Fruit fly (Drosophila melanogaster): ENCODE data around the gene MED27.

Gene MED27

dm6 chr3R:5670660-5671264, 15.8 kb downstream of the MED27 start:
- TF ChIP-seq Dll (optimal IDR thresholded peaks at IDR 0.05) (no peak), EcR (GFP tag; optimal IDR thresholded peaks at IDR 0.05) (no peak), usp (GFP tag; optimal IDR thresholded peaks at IDR 0.05) (no peak), pan (optimal IDR thresholded peaks at IDR 0.05) (no peak), CG8478 (optimal IDR thresholded peaks at IDR 0.05) (no peak), psq (optimal IDR thresholded peaks at IDR 0.05) (no peak)

- TF ChIP-seq psq (optimal IDR thresholded peaks at IDR 0.05) (no peak), pan (optimal IDR thresholded peaks at IDR 0.05) (no peak), Dll (optimal IDR thresholded peaks at IDR 0.05) (no peak), EcR (GFP tag; optimal IDR thresholded peaks at IDR 0.05) (no peak), usp (GFP tag; optimal IDR thresholded peaks at IDR 0.05) (no peak), CG8478 (optimal IDR thresholded peaks at IDR 0.05) (no peak)
Observed at dm6 chr3R:5671265-5671663, 16.3 kb downstream of the MED27 start.

DNA sequence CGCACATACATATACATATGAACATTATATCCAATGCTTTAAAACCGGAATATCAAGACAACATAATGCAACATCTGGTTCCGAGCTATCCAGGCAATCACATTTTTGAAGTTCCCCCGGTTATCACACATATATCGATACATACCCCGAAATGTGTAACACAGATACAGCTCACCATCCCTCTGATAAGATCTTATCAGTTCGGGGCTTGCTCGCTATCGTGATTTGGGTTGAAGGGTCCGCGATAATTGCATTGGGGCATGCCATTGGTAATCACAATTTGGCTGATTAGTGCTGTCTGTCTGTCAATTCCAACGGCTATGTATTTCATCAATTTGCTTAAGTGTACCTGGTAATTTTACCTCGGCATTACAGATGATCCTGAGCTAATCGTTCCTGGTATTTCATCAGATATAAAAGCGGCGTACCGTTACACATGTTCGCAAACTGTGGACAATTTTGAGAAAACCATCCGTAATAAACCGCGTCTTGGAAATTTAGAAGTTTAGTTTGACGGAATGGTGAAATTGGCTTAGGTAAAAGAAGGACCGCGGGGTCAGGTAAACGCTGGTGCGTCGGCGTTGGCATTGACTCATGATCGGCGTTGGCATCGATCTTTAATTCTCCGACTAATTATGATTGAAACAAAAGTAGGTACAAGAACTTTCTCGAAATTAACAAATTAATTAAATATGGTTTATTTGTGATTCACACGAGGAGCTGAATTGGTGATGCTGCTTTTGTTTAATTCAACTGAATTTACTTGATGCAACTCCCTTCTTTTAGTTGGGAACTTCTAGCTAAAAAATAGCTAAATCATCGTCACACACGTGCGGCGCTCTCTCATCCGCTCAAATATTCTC, 17.1 kb downstream of the MED27 start:
- TF ChIP-seq pan (optimal IDR thresholded peaks at IDR 0.05): no peak
- no peak for TF ChIP-seq usp (GFP tag; optimal IDR thresholded peaks at IDR 0.05)
- no peak for TF ChIP-seq CG8478 (optimal IDR thresholded peaks at IDR 0.05)
- TF ChIP-seq psq (optimal IDR thresholded peaks at IDR 0.05): no peak
- TF ChIP-seq EcR (GFP tag; optimal IDR thresholded peaks at IDR 0.05): no peak
- TF ChIP-seq Dll (optimal IDR thresholded peaks at IDR 0.05): no peak

dm6 chr3R:5672658-5673217, 17.8 kb downstream of the MED27 start:
- TF ChIP-seq CG8478 (optimal IDR thresholded peaks at IDR 0.05) (no peak), EcR (GFP tag; optimal IDR thresholded peaks at IDR 0.05) (no peak), Dll (optimal IDR thresholded peaks at IDR 0.05) (no peak), psq (optimal IDR thresholded peaks at IDR 0.05) (no peak), usp (GFP tag; optimal IDR thresholded peaks at IDR 0.05) (no peak), pan (optimal IDR thresholded peaks at IDR 0.05) (no peak)

- no peak for TF ChIP-seq Dll (optimal IDR thresholded peaks at IDR 0.05)
- no peak for TF ChIP-seq EcR (GFP tag; optimal IDR thresholded peaks at IDR 0.05)
- no peak for TF ChIP-seq pan (optimal IDR thresholded peaks at IDR 0.05)
- TF ChIP-seq usp (GFP tag; optimal IDR thresholded peaks at IDR 0.05): no peak
- TF ChIP-seq psq (optimal IDR thresholded peaks at IDR 0.05): no peak
- TF ChIP-seq CG8478 (optimal IDR thresholded peaks at IDR 0.05): no peak
Observed at dm6 chr3R:5682238-5682637, 27.3 kb downstream of the MED27 start.

dm6 chr3R:5682921-5683748, 28.2 kb downstream of the MED27 start:
- no peak for TF ChIP-seq Dll (optimal IDR thresholded peaks at IDR 0.05)
- no peak for TF ChIP-seq pan (optimal IDR thresholded peaks at IDR 0.05)

dm6 chr3R:5684550-5685118, 29.7 kb downstream of the MED27 start:
- TF ChIP-seq usp (GFP tag; optimal IDR thresholded peaks at IDR 0.05) (no peak), Dll (optimal IDR thresholded peaks at IDR 0.05) (no peak), CG8478 (optimal IDR thresholded peaks at IDR 0.05) (no peak), psq (optimal IDR thresholded peaks at IDR 0.05) (no peak), pan (optimal IDR thresholded peaks at IDR 0.05) (no peak), EcR (GFP tag; optimal IDR thresholded peaks at IDR 0.05) (no peak)

dm6 chr3R:5685269-5686048, 30.5 kb downstream of the MED27 start, which contains the start of the genes Rab23 and plx:
TSS of gene Rab23 (minus strand) at chr3R:5685434.
TSS of gene plx (plus strand) at chr3R:5685855.
- no peak for TF ChIP-seq pan (optimal IDR thresholded peaks at IDR 0.05)
- TF ChIP-seq CG8478 (optimal IDR thresholded peaks at IDR 0.05): no peak
- TF ChIP-seq usp (GFP tag; optimal IDR thresholded peaks at IDR 0.05): no peak
- no peak for TF ChIP-seq Dll (optimal IDR thresholded peaks at IDR 0.05)
- TF ChIP-seq psq (optimal IDR thresholded peaks at IDR 0.05): no peak
- TF ChIP-seq EcR (GFP tag; optimal IDR thresholded peaks at IDR 0.05): no peak

DNA sequence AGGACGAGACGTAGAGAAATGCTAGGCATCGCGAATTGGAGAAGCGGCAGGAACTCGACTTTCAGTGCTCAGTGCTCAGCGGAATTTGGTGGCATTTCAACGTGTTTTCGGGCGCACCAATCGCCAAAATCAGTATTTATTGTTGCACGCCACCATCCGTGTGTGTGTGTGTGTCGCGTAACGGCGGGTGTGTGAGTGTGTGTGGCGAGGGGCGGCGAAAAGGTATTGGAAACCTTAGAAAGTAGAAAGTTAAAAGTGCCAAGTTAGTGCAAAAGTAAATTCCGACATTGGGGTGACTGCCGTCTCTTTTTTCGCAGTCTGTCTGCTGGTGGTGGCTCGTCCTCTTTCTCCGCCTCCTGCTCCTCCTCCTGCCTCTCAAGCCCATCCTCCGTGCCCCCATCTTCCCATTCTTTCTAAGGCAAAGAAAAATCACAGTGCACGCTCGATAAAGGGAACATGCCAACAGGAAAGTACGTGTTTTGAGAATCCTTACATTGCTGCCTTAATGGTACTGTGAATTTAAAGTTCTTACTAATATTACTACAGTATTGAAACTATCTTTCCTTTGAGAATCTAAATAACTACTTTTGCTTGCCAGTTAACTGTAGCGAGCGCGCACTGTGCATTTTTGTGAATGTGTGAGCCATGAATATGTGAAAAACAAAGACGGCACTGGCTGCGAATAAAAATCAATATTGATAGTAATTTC, 31.3 kb downstream of the MED27 start:
- no peak for TF ChIP-seq CG8478 (optimal IDR thresholded peaks at IDR 0.05)
- TF ChIP-seq usp (GFP tag; optimal IDR thresholded peaks at IDR 0.05): no peak
- no peak for TF ChIP-seq pan (optimal IDR thresholded peaks at IDR 0.05)
- TF ChIP-seq EcR (GFP tag; optimal IDR thresholded peaks at IDR 0.05): no peak
- no peak for TF ChIP-seq Dll (optimal IDR thresholded peaks at IDR 0.05)
- no peak for TF ChIP-seq psq (optimal IDR thresholded peaks at IDR 0.05)

- TF ChIP-seq Dll (optimal IDR thresholded peaks at IDR 0.05) (no peak), usp (GFP tag; optimal IDR thresholded peaks at IDR 0.05) (no peak), psq (optimal IDR thresholded peaks at IDR 0.05) (no peak), pan (optimal IDR thresholded peaks at IDR 0.05) (no peak), CG8478 (optimal IDR thresholded peaks at IDR 0.05) (no peak), EcR (GFP tag; optimal IDR thresholded peaks at IDR 0.05) (no peak)
Observed at dm6 chr3R:5689626-5690025, 34.7 kb downstream of the MED27 start.
